Worm (Caenorhabditis elegans) whole organism, L4 larva: ENCODE results near the gene C29H12.2.

Experiments used
- cey-2 ChIP-seq: sonication (generic microtip); optimal IDR thresholded peaks from 3 replicates; lab custom pipeline; 2017; ENCODE audit warnings: missing genetic modification characterization, mild to moderate bottlenecking, missing compliant biosample characterization, antibody characterized with exemption, borderline replicate concordance; ENCODE audit not compliant: insufficient read depth
- jun-1 ChIP-seq: fragments of 150-350 bp; optimal IDR thresholded peaks from 2 replicates; lab custom pipeline; 2014; ENCODE audit warnings: missing biosample characterization, missing genetic modification reagents, missing genetic modification characterization
- lsy-2 ChIP-seq, 2 experiments: fragments of 150-350 bp in 1 of 2; sonication (generic microtip) in 1 of 2; optimal IDR thresholded peaks; 2 replicates each; lab custom pipeline; 2014 to 2017; ENCODE audit warnings: missing biosample characterization in 2 of 2, missing genetic modification characterization in 2 of 2
- nhr-28 ChIP-seq: fragments of 150-350 bp; optimal IDR thresholded peaks from 2 replicates; lab custom pipeline; 2014; ENCODE audit warnings: missing biosample characterization, missing genetic modification characterization
- nhr-41 ChIP-seq: fragments of 200-800 bp; sonication (Bioruptor generic); IDR thresholded peaks from 2 replicates; pipeline ENCODE4 v1.3.6; 2022; ENCODE audit warnings: missing genetic modification reagents, missing genetic modification characterization, missing compliant biosample characterization
- snpc-4 ChIP-seq: fragments of 150-350 bp; optimal IDR thresholded peaks from 2 replicates; lab custom pipeline; 2014; ENCODE audit warnings: missing biosample characterization, missing genetic modification characterization
- ztf-11 ChIP-seq: fragments of 150-350 bp; optimal IDR thresholded peaks from 2 replicates; lab custom pipeline; 2014; ENCODE audit warnings: missing biosample characterization, missing genetic modification characterization

DNA sequence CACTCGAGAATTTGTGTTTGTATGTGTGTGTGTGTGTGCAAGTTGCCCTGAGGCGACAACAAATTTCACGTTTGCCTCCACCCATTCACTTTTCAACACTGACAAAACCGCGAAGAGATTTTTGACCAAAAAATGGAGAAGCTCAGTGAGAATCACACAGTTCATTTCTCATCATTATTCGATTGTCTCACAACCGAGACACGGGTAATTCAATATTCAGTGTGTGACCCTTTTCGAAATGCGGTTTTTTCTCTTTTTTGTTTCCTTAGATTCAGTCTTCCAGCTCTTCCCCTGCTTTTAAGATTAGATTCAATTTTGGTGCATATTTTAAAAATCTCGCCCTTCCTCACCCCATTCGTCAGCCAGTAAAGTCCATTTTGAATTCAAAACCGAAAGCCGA is 15.9 kb downstream of the C29H12.2 start:
- TF ChIP-seq nhr-28 (tag; lab: Kevin White, UChicago): no peak
- no peak for TF ChIP-seq lsy-2 (tag; optimal IDR thresholded peaks at IDR 0.05; lab: Kevin White, UChicago)
- no peak for TF ChIP-seq ztf-11 (tag; lab: Kevin White, UChicago)
- no peak for TF ChIP-seq jun-1 (tag; lab: Kevin White, UChicago)
- no peak for TF ChIP-seq cey-2
- no peak for TF ChIP-seq nhr-41 (GFP tag; lab: Robert Waterston, UW)
- TF ChIP-seq snpc-4 (tag; lab: Kevin White, UChicago): no peak
